Worm (Caenorhabditis elegans) whole organism, dauer: Measurements from ENCODE around the gene F44D12.19.

Experiments
- unc-62 ChIP-seq: sonication (generic microtip); optimal IDR thresholded peaks from 2 replicates; lab custom pipeline; 2017; ENCODE audit warnings: missing biosample characterization, missing genetic modification reagents, missing genetic modification characterization

Gene F44D12.19

DNA sequence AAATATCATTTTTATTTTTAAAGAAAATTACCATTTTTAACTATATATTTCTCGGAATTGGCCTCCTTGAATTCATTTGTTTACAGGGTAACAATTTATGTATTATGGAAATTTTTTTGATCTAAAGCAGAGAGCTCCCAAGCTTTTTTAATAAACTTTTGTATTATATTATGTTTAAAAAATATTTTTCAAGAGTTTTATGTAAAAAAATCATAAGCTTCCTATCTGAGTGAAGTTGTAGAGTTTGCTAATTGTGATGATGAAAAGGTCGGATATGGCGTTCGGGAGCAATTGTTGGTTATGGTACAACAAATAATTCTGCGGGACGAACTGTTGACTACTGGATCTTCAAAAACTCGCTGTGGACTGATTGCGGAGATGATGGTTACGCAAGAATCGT, at the start of gene F44D12.19:
F44D12.19 (plus strand) TSS at position 301 of the 400 bp plus-strand sequence.
- no peak for TF ChIP-seq unc-62 (GFP tag; lab: Kevin White, UChicago)

DNA sequence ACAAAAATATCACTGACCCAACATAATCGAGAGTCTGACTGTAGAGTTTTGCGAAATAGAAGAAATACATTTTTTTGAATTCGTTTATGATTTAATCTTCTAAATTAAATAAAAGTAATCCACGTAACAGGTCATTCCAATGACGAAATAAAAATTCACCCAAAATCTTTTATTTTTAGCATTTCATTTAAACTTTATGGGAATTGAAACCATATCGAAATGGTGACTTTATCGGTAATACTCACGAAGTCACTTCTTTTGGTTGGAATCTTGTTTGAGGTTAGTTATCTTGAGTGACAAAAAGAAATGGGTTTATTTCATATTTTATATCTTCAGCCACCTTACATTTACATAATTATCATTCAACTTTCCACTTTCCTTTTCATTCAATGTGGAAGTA, 48.8 kb upstream of the F44D12.19 start, which contains the start of the genes C47E12.12 and C47E12.10:
C47E12.12 (minus strand) TSS at position 101 of the 400 bp plus-strand sequence.
C47E12.10 (plus strand) TSS at position 172 of the 400 bp plus-strand sequence.
- TF ChIP-seq unc-62 (GFP tag; lab: Kevin White, UChicago) = no peak

DNA sequence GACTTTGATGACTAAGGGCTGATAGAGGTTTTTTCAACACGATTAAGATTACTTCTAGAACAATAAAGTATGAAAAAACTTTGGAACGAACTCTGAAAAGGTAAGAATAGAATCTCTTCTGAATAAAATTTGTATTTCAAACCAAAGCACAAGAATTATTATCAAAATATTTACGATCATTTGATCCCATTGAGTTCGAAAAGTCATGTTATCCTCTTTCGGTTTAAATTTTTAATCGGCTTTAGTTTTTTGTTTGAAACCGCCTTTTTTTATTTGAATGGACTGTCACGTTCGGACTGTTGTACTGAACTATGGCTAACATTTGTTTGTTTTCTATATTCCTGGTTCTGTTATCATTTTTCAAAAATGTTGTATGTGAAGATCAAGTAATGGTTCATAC, 47.0 kb upstream of the F44D12.19 start, which contains the start of gene C47E12.9:
C47E12.9 (plus strand) TSS at position 301 of the 400 bp plus-strand sequence.
- TF ChIP-seq unc-62 (GFP tag; lab: Kevin White, UChicago) = no peak

DNA sequence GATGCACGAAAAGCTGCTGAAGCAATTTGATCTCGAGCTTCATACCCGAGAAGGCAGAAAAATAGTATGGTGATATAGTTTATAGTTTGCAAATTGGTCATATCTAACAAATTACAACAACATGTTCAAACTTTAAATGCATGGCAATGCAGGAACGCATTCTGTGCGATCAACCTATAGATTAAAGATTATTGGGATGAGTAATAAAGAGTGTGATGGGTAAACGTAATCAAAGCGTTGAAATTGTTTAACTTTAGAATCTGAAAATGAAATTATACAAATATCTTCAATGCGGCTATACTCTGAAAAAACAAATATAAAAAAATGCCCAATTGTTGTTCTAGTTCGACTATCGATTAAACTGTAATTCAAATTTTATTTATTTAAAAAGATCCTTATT, 45.1 kb upstream of the F44D12.19 start, which contains the start of gene C47E12.14:
C47E12.14 (minus strand) TSS at position 101 of the 400 bp plus-strand sequence.
- TF ChIP-seq unc-62 (GFP tag; lab: Kevin White, UChicago) = no peak

DNA sequence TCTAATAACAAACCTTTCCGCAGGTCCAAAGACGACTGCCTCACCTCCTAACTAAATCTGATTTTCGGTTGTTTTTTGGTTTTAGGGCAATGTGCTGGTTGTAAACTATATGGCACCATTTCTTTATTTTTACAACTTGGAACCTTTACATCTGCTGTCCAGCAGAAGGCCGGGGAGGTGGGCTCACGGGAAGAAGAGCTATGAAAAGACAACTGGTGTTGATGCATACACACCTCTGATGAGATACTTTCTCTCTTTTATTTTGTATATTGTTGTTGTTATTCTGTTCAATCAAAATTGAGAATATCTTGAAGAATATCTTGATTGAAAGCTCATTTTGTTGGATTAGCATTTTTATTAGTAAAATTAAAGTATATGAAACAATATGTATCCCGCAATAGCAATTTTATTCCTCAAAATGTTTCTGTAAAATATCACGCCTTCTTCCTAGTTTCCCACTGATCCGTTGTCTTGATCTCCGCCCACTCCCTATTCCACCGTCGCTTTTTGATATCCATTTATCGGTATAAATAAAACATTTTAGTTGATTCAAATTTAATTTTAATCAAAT, 43.7 kb upstream of the F44D12.19 start, which contains the start of gene dhp-2:
dhp-2 (plus strand) TSS at position 521 of the 571 bp plus-strand sequence.
- no peak for TF ChIP-seq unc-62 (GFP tag; lab: Kevin White, UChicago)

DNA sequence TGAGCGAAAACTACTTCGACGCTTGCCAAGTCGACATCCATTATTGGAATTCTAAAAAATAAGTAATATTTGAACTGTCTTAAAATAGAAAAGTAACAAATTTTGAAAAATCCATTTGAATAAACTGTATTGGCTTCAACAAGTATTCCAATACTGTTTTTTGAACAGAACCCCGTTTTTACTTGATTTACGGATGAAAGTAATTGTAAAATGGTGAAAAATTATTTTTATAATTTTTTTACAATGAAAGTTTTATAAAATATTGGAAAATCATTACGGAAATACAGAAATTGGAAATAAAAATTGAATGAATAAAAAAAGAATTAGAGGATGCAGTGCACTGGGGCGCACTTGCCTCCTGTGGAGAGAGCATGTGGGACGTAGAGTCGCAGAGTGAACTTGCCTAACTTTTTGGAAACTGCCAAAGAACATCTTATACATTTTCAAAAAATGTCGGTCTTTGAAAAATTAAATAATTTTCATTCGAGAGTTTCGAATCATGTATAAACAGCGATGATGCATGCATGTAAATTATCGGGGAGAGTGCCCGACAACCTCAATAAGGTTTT, 39.1 kb upstream of the F44D12.19 start, which contains the start of gene rrp-1:
rrp-1 (minus strand) TSS at position 51 of the 569 bp plus-strand sequence.
- TF ChIP-seq unc-62 (GFP tag; lab: Kevin White, UChicago) = no peak

DNA sequence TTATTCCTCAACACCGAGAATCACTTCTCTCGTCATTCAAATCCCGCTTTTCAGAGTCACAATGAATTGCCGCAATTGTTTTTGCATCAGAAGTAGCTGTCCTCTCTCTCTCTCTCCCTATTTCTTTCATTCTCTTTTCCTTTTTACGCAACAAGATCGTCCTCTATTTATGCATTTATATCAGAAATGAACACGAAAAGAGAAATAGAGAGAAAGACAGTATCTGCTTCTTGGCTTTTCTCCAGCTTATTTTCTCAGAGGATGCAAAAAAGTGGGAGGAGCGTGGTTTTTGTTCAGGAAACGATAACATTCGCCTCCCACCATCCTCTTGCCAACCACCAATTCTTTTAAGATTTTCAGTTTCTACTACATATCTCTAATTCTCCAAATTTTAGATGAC, 38.5 kb upstream of the F44D12.19 start, which contains the start of gene mam-2:
mam-2 (plus strand) TSS at position 301 of the 400 bp plus-strand sequence.
- TF ChIP-seq unc-62 (GFP tag; lab: Kevin White, UChicago) = no peak

DNA sequence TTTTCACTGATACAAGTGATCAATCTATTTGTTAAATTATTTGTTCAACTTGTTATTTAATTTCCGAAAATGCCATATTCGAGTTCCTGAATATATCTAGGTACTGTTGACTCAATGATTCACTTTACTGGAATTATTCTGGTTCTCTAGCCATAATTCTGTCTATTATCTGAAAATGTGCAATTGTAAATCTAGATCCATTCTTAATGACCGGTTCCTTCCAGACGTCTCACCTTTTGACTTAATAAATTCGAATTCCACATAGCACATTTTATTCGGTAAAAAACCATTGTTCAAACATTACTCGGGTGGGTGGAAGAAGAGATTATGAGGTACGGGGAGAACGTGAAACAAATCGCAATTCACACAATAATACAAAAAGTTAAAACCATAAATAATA, 32.0 kb upstream of the F44D12.19 start:
- TF ChIP-seq unc-62 (GFP tag; lab: Kevin White, UChicago) = no peak

DNA sequence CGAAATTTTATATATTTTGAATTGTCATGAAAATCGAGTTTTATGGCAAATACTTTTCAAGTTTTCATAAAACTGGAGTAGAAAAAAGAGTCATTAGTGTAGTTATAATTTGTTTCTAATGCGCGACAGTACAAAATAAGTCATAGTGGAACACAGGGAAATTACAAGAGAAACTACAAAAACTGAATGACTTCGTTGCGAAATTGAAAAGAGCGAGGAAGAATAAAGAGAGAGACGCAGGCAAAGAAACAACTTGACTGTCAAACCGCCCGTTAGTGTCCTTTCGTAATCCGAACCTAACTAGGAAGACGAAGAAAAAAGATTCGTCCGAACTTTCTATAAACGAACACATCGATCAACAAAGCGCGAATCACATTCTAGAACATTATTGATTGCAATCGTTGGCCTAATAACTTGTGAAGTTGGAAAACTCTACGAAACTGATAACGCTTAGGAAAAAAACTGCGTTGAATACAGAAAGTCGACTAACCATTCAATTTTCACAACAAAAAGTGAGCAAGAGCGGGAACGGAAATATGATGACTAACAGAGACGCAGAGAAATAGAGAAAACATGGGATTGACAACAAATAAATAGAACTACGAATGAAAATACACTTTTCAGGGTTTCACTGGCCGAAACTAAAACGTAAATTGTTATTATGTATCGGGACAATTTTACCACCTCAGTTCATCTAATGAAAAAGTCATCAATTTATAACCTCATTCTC, 27.8 kb upstream of the F44D12.19 start:
- TF ChIP-seq unc-62 (GFP tag; lab: Kevin White, UChicago) = no peak

DNA sequence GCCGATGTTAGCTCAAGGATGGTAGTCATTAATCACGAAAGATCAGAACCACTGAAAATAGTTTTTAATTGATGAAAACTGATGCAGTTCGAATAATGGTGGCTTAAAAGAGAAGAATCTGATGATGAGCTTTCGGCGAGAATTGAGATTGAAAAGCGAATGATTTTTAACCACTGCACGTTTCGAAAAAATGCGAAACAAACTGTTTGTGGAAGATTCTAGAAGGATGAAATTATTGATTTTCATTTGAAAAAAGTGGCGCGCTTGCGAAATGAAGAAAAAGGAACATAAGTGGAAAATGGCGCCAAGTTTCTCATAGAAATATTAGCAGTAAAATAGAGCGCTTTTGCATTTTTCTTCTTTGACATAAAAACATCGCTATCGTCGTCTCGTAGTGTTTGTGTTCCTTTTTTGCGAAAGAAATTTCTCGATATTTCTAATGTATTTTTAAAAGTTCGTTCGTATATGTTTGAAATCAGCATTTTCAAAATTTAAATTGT, 26.4 kb upstream of the F44D12.19 start, which contains the start of gene uba-1:
uba-1 (minus strand) TSS at position 51 of the 500 bp plus-strand sequence.
- TF ChIP-seq unc-62 (GFP tag; lab: Kevin White, UChicago) = no peak

DNA sequence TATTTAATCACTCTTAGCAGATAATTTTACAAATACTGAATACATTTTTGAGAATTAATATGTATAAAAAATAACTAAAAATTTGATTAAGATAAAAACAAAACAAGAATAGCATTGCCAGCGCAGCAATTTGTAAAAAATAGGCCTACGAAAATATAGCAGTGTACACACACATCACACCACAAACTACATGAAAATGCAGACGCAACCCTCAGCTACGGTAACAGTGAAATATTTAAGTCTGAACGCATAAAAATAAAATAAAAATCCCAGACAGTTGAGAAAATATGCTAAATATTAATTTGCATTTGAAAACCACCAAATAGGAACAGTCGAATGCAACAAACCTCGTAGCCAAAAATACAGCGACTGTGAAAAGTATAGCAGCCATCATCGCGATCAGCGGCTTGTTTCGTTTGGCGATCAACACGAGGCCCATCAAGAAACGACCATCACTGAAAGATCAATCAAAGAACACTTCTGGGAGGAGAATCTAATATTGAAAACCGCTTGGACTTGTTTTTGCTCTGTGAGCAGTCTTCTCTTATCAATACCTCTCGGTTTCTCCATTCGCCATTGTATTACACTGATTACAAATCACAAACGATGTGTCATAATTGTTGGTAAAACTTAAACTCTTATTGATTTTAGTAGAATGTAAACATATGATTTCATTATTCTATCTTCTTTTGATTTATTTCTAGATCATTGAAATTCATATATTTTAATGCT, 22.7 kb upstream of the F44D12.19 start, which contains the start of gene pyp-1:
pyp-1 (minus strand) TSS at position 439 of the 732 bp plus-strand sequence.
- TF ChIP-seq unc-62 (GFP tag; lab: Kevin White, UChicago) = no peak

DNA sequence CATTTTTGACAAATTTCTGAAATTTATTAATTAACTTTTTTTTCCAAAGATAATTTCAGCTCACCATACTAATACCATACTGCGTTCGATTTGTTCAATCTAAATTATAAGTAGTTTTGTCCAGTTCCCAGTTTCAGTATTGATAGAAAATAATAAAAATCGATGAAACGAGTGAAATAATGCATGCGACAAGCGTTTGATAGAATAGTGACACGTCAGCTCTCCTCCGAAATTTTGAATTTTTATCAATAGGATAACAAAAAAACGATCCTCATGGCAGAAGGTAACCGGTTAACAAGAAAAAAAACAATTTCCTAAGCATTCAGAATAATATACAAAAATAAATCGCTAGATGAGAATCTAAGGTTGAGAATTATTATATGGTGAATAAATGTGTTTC, 19.6 kb upstream of the F44D12.19 start, which contains the start of gene C47E12.3:
C47E12.3 (minus strand) TSS at position 101 of the 400 bp plus-strand sequence.
- TF ChIP-seq unc-62 (GFP tag; lab: Kevin White, UChicago) = no peak

DNA sequence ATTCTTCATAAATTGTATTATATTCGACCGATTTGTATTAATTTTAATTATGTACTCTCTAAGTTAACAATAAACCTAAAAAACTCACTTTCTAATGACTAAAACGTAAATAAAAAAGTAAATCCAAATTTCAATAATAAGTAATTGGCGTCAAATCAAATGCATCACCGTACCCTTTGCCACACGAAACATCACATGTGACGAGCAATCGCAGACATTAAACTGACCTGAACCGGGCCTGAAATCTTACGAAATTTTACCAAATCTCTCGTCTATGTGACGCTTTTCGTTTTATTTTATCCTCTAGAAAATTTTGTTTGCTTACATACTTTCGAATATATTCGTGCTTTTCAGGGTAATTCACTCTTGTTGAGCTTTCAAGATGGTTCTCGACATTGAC, 18.0 kb upstream of the F44D12.19 start, which contains the start of the genes C47E12.2 and sars-1:
C47E12.2 (minus strand) TSS at position 131 of the 400 bp plus-strand sequence.
sars-1 (plus strand) TSS at position 355 of the 400 bp plus-strand sequence.
- TF ChIP-seq unc-62 (GFP tag; lab: Kevin White, UChicago) = no peak

DNA sequence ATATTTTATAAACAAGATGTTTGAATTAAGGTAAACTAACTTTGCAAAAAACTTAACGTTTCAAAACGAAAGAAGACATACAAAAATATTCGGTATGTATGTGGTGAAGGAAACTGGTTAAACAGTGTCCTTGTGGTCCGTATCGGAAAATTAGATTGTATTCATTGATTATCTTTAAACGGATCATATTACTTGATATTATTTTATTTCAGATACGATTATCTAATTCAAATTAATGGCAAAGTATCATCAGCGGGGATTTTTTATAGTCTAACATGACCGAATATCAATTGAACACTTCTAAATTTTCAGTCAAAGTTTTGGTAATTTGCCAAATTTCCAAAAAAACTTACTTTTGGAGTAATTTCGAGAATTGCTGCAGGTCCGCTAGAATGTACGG, 14.6 kb upstream of the F44D12.19 start, which contains the start of gene C47E12.13:
C47E12.13 (minus strand) TSS at position 101 of the 400 bp plus-strand sequence.
- TF ChIP-seq unc-62 (GFP tag; lab: Kevin White, UChicago) = no peak
